Worm (Caenorhabditis elegans): Measurements from ENCODE around the gene F31F4.11.
A peak's percentile ranks its signal among the peaks of the same experiment; 100 is the strongest.

F31F4.11 gene

ce11 chrV:699489-700129 lies 35.4 kb upstream of the F31F4.11 start, which contains the start of the genes ugt-29 and srx-5:
Gene ugt-29, minus strand, starts transcription at chrV:699589.
Gene srx-5, plus strand, starts transcription at chrV:700079.
- no peak for TF ChIP-seq drap-1 (GFP tag; optimal IDR thresholded peaks at IDR 0.05)
- no peak for TF ChIP-seq ceh-39 (tag; optimal IDR thresholded peaks at IDR 0.05)
- TF ChIP-seq M03D4.4 (tag; optimal IDR thresholded peaks at IDR 0.05) = no peak
- no peak for TF ChIP-seq sem-2 (GFP tag; optimal IDR thresholded peaks at IDR 0.05)
- TF ChIP-seq ces-1 (GFP tag; optimal IDR thresholded peaks at IDR 0.05) = no peak
- no peak for TF ChIP-seq nhr-76 (tag; optimal IDR thresholded peaks at IDR 0.05)
- TF ChIP-seq bed-3 (GFP tag; optimal IDR thresholded peaks at IDR 0.05) = no peak
- no peak for TF ChIP-seq pha-4 (tag; optimal IDR thresholded peaks at IDR 0.05)
- no peak for TF ChIP-seq snpc-4 (tag; optimal IDR thresholded peaks at IDR 0.05)
- no peak for TF ChIP-seq sptf-1 (tag; optimal IDR thresholded peaks at IDR 0.05)
- no peak for TF ChIP-seq flh-1 (GFP tag; optimal IDR thresholded peaks at IDR 0.05)
- TF ChIP-seq lin-32 (GFP tag; optimal IDR thresholded peaks at IDR 0.05) = no peak
- no peak for TF ChIP-seq hlh-1 (tag; optimal IDR thresholded peaks at IDR 0.05)
- TF ChIP-seq nhr-237 (tag; optimal IDR thresholded peaks at IDR 0.05) = no peak
- no peak for TF ChIP-seq unc-120 (tag; optimal IDR thresholded peaks at IDR 0.05; ENCODE audit: poor library complexity, severe bottlenecking)
- TF ChIP-seq unc-62 (GFP tag; optimal IDR thresholded peaks at IDR 0.05) = no peak

- TF ChIP-seq zip-8 (tag; optimal IDR thresholded peaks at IDR 0.05) = peak; percentile 74
- TF ChIP-seq nhr-28 (tag; optimal IDR thresholded peaks at IDR 0.05) = no peak
Observed at ce11 chrV:699051-699450, 34.8 kb upstream of the F31F4.11 start.

- TF ChIP-seq tbx-8 (GFP tag; optimal IDR thresholded peaks at IDR 0.05) (no peak), flh-1 (GFP tag; optimal IDR thresholded peaks at IDR 0.05) (no peak), sptf-1 (tag; optimal IDR thresholded peaks at IDR 0.05) (no peak), M03D4.4 (tag; optimal IDR thresholded peaks at IDR 0.05) (no peak), unc-39 (tag; optimal IDR thresholded peaks at IDR 0.05) (no peak)
Observed at ce11 chrV:695914-696313, 31.7 kb upstream of the F31F4.11 start, which contains the start of gene srj-52. Gene srj-52, minus strand, starts transcription at chrV:696014.

ce11 chrV:694625-695024 lies 30.4 kb upstream of the F31F4.11 start, which contains the start of gene srj-53:
Gene srj-53, minus strand, starts transcription at chrV:694725.
- TF ChIP-seq ceh-83 (GFP tag; optimal IDR thresholded peaks at IDR 0.05) = no peak
- no peak for TF ChIP-seq nhr-28 (tag; optimal IDR thresholded peaks at IDR 0.05)
- no peak for TF ChIP-seq ces-1 (GFP tag; optimal IDR thresholded peaks at IDR 0.05)

- TF ChIP-seq unc-39 (tag; optimal IDR thresholded peaks at IDR 0.05) (no peak), nhr-2 (tag; optimal IDR thresholded peaks at IDR 0.05) (no peak), drap-1 (GFP tag; optimal IDR thresholded peaks at IDR 0.05) (no peak), mls-2 (tag; optimal IDR thresholded peaks at IDR 0.05) (no peak), bed-3 (GFP tag; optimal IDR thresholded peaks at IDR 0.05) (no peak), mep-1 (tag; optimal IDR thresholded peaks at IDR 0.05) (no peak), cnd-1 (tag; optimal IDR thresholded peaks at IDR 0.05) (no peak)
Observed at ce11 chrV:692720-693422, 28.6 kb upstream of the F31F4.11 start, which contains the start of gene srx-4. Gene srx-4, minus strand, starts transcription at chrV:692770.

- no peak for TF ChIP-seq blmp-1 (tag; optimal IDR thresholded peaks at IDR 0.05)
Observed at ce11 chrV:689538-689937, 25.3 kb upstream of the F31F4.11 start.

- TF ChIP-seq drap-1 (GFP tag; optimal IDR thresholded peaks at IDR 0.05) (no peak), M03D4.4 (tag; optimal IDR thresholded peaks at IDR 0.05) (no peak), bed-3 (GFP tag; optimal IDR thresholded peaks at IDR 0.05) (no peak), elt-3 (tag; optimal IDR thresholded peaks at IDR 0.05) (no peak), blmp-1 (tag; optimal IDR thresholded peaks at IDR 0.05) (no peak)
Observed at ce11 chrV:687384-687783, 23.1 kb upstream of the F31F4.11 start, which contains the start of gene H25P19.1. Gene H25P19.1, plus strand, starts transcription at chrV:687684.
